Fruit fly (Drosophila melanogaster) Kc167 (cell line): Measurements from ENCODE around the gene CG4009.

Source experiments
- Myc ChIP-seq: fragments of >200 bp; optimal IDR thresholded peaks from 2 replicates; lab custom pipeline; 2017; ENCODE audit warnings: missing external identifiers
- psq ChIP-seq: fragments of >200 bp; optimal IDR thresholded peaks from 2 replicates; lab custom pipeline; 2017; ENCODE audit warnings: missing external identifiers

dm6 chr3R:17007336-17007735 lies 28.5 kb downstream of the CG4009 start:
- TF ChIP-seq Myc (lab: Kevin White, UChicago) (no peak), psq (no peak)
